Worm (Caenorhabditis elegans) whole organism, early embryonic: ENCODE results near the gene K10D2.5.

Experiments
- ama-1 ChIP-seq: fragments of 150-350 bp; optimal IDR thresholded peaks from 2 replicates; lab custom pipeline; 2014
- flt-1 ChIP-seq: fragments of 200-800 bp; sonication (Bioruptor generic); IDR thresholded peaks from 2 replicates; pipeline ENCODE4 v1.3.6; 2022; ENCODE audit warnings: missing genetic modification characterization, missing compliant biosample characterization
- hmbx-1 ChIP-seq: sonication (generic microtip); optimal IDR thresholded peaks from 2 replicates; lab custom pipeline; 2016; ENCODE audit warnings: mild to moderate bottlenecking, missing genetic modification characterization, missing compliant biosample characterization
- scrt-1 ChIP-seq: fragments of 200-800 bp; sonication (Bioruptor generic); IDR thresholded peaks from 2 replicates; pipeline ENCODE4 v1.3.6; 2022; ENCODE audit warnings: missing genetic modification characterization, missing compliant biosample characterization

ce11 chrIII:5193266-5193665, 20.7 kb downstream of the K10D2.5 start:
- TF ChIP-seq scrt-1 (GFP tag; lab: Robert Waterston, UW) (no peak), ama-1 (no peak), flt-1 (GFP tag; lab: Robert Waterston, UW) (no peak), hmbx-1 (tag; lab: Kevin White, UChicago) (no peak)
